Fruit fly (Drosophila melanogaster) whole organism, embryonic: ENCODE results near the gene Syp.

Source experiments
- Ada2b ChIP-seq: fragments of 200-800 bp; sonication (Bioruptor generic); IDR thresholded peaks from 2 replicates; pipeline ENCODE4 v1.3.6; 2022; ENCODE audit warnings: missing biosample characterization, missing genetic modification characterization
- Atf3 ChIP-seq: fragments of 200-800 bp; sonication (Bioruptor generic); optimal IDR thresholded peaks from 3 replicates; lab custom pipeline; 2016; ENCODE audit warnings: missing biosample characterization, missing genetic modification characterization
- B-H1 ChIP-seq: fragments of 200-800 bp; sonication (Bioruptor generic); IDR thresholded peaks from 3 replicates; pipeline ENCODE4 v1.3.6; 2022; ENCODE audit warnings: missing biosample characterization, missing genetic modification characterization
- CG1024 ChIP-seq: fragments of 200-800 bp; sonication (Bioruptor generic); IDR thresholded peaks from 2 replicates; pipeline ENCODE4 v1.3.6; 2022; ENCODE audit warnings: missing biosample characterization, missing genetic modification characterization
- CG10543 ChIP-seq: fragments of 200-800 bp; sonication (Bioruptor generic); optimal IDR thresholded peaks from 3 replicates; lab custom pipeline; 2017; ENCODE audit warnings: missing biosample characterization, mild to moderate bottlenecking, missing genetic modification characterization, moderate library complexity
- CG10565 ChIP-seq: fragments of 200-800 bp; sonication (Bioruptor generic); optimal IDR thresholded peaks from 3 replicates; lab custom pipeline; 2016; ENCODE audit warnings: missing biosample characterization, mild to moderate bottlenecking, missing genetic modification characterization
- CG12236 ChIP-seq: fragments of 200-800 bp; sonication (Bioruptor generic); optimal IDR thresholded peaks from 2 replicates; lab custom pipeline; 2016; ENCODE audit warnings: missing biosample characterization, missing genetic modification characterization
- CG1233 ChIP-seq: fragments of 200-800 bp; sonication (Bioruptor generic); optimal IDR thresholded peaks from 4 replicates; lab custom pipeline; 2018; ENCODE audit warnings: missing biosample characterization, mild to moderate bottlenecking, missing genetic modification characterization
- CG17359 ChIP-seq: fragments of 200-800 bp; sonication (Bioruptor generic); optimal IDR thresholded peaks from 3 replicates; lab custom pipeline; 2018; ENCODE audit warnings: missing biosample characterization, mild to moderate bottlenecking, missing genetic modification characterization, moderate library complexity
- CG17829 ChIP-seq: fragments of 200-800 bp; optimal IDR thresholded peaks from 2 replicates; lab custom pipeline; 2019; ENCODE audit warnings: missing biosample characterization, mild to moderate bottlenecking, missing genetic modification characterization, moderate library complexity
- CG18764 ChIP-seq: fragments of 200-800 bp; sonication (Bioruptor generic); optimal IDR thresholded peaks from 3 replicates; lab custom pipeline; 2016; ENCODE audit warnings: missing biosample characterization, missing genetic modification characterization
- CG3281 ChIP-seq: fragments of 200-800 bp; sonication (Bioruptor generic); optimal IDR thresholded peaks from 3 replicates; lab custom pipeline; 2017; ENCODE audit warnings: missing biosample characterization, mild to moderate bottlenecking, missing genetic modification characterization
- CG3838 ChIP-seq: fragments of 200-800 bp; sonication (Bioruptor generic); optimal IDR thresholded peaks from 3 replicates; lab custom pipeline; 2016; ENCODE audit warnings: missing biosample characterization, missing genetic modification characterization
- CG4360 ChIP-seq: fragments of 200-800 bp; sonication (Bioruptor generic); IDR thresholded peaks from 2 replicates; pipeline ENCODE4 v1.3.6; 2022; ENCODE audit warnings: missing biosample characterization, missing genetic modification characterization
- CG4617 ChIP-seq: fragments of 200-800 bp; sonication (Bioruptor generic); optimal IDR thresholded peaks from 3 replicates; lab custom pipeline; 2016; ENCODE audit warnings: missing biosample characterization, missing genetic modification characterization, borderline replicate concordance
- CG7839 ChIP-seq: fragments of 200-800 bp; sonication (Bioruptor generic); optimal IDR thresholded peaks from 3 replicates; lab custom pipeline; 2018; ENCODE audit warnings: missing biosample characterization, mild to moderate bottlenecking, missing genetic modification characterization, moderate library complexity
- CG8359 ChIP-seq: fragments of 200-800 bp; sonication (Bioruptor generic); optimal IDR thresholded peaks from 2 replicates; lab custom pipeline; 2017; ENCODE audit warnings: missing biosample characterization, mild to moderate bottlenecking, missing genetic modification characterization, borderline replicate concordance
- CG9609 ChIP-seq: fragments of 200-800 bp; sonication (Bioruptor generic); optimal IDR thresholded peaks from 3 replicates; lab custom pipeline; 2016; ENCODE audit warnings: missing biosample characterization, missing genetic modification characterization
- CrebB ChIP-seq: fragments of 200-800 bp; sonication (Bioruptor generic); optimal IDR thresholded peaks from 3 replicates; lab custom pipeline; 2018; ENCODE audit warnings: missing biosample characterization, mild to moderate bottlenecking, missing genetic modification characterization
- D19A ChIP-seq: fragments of 200-800 bp; optimal IDR thresholded peaks from 3 replicates; lab custom pipeline; 2019; ENCODE audit warnings: missing biosample characterization, mild to moderate bottlenecking, missing genetic modification characterization, moderate library complexity
- D19B ChIP-seq: fragments of 200-800 bp; sonication (Bioruptor generic); optimal IDR thresholded peaks from 2 replicates; lab custom pipeline; 2017; ENCODE audit warnings: missing biosample characterization, mild to moderate bottlenecking, missing genetic modification characterization
- Dp ChIP-seq: fragments of 200-800 bp; sonication (Bioruptor generic); optimal IDR thresholded peaks from 2 replicates; lab custom pipeline; 2018; ENCODE audit warnings: missing biosample characterization, mild to moderate bottlenecking, missing genetic modification characterization, moderate library complexity
- Fer3 ChIP-seq: fragments of 200-800 bp; sonication (Bioruptor generic); optimal IDR thresholded peaks from 2 replicates; lab custom pipeline; 2018; ENCODE audit warnings: missing biosample characterization, mild to moderate bottlenecking, missing genetic modification characterization, moderate library complexity
- MESR4 ChIP-seq: fragments of 200-800 bp; sonication (Bioruptor generic); optimal IDR thresholded peaks from 2 replicates; lab custom pipeline; 2018; ENCODE audit warnings: missing biosample characterization, mild to moderate bottlenecking, missing genetic modification characterization, moderate library complexity
- Max ChIP-seq: fragments of 200-800 bp; sonication (Bioruptor generic); optimal IDR thresholded peaks from 2 replicates; lab custom pipeline; 2016; ENCODE audit warnings: missing biosample characterization, mild to moderate bottlenecking, missing genetic modification characterization
- Meics ChIP-seq: fragments of 200-800 bp; sonication (Bioruptor generic); optimal IDR thresholded peaks from 2 replicates; lab custom pipeline; 2017; ENCODE audit warnings: missing biosample characterization, mild to moderate bottlenecking, missing genetic modification characterization
- NK7.1 ChIP-seq: fragments of 200-800 bp; sonication (Bioruptor generic); optimal IDR thresholded peaks from 3 replicates; lab custom pipeline; 2016; ENCODE audit warnings: missing biosample characterization, missing genetic modification characterization
- Neu2 ChIP-seq: fragments of 200-800 bp; sonication (Bioruptor generic); optimal IDR thresholded peaks from 3 replicates; lab custom pipeline; 2016; ENCODE audit warnings: missing biosample characterization, missing genetic modification characterization, borderline replicate concordance
- Spps ChIP-seq: fragments of 200-800 bp; sonication (Bioruptor generic); optimal IDR thresholded peaks from 2 replicates; lab custom pipeline; 2018; ENCODE audit warnings: missing biosample characterization, mild to moderate bottlenecking, missing genetic modification characterization
- btn ChIP-seq: fragments of 200-800 bp; sonication (Bioruptor generic); optimal IDR thresholded peaks from 2 replicates; lab custom pipeline; 2016; ENCODE audit warnings: missing biosample characterization, missing genetic modification characterization
- cato ChIP-seq: fragments of 200-800 bp; sonication (Bioruptor generic); optimal IDR thresholded peaks from 2 replicates; lab custom pipeline; 2016; ENCODE audit warnings: missing biosample characterization, missing genetic modification characterization, borderline replicate concordance
- crp ChIP-seq, 2 experiments: fragments of 200-800 bp; sonication (Bioruptor generic); optimal IDR thresholded peaks; 2 replicates in 1 of 2; 3 replicates in 1 of 2; lab custom pipeline; 2017; ENCODE audit warnings: missing biosample characterization in 2 of 2, missing genetic modification characterization in 2 of 2, mild to moderate bottlenecking in 1 of 2, moderate library complexity in 1 of 2
- danr ChIP-seq: fragments of 200-800 bp; sonication (Bioruptor generic); IDR thresholded peaks from 2 replicates; pipeline ENCODE4 v1.3.6; 2022; ENCODE audit warnings: missing biosample characterization, missing genetic modification characterization
- dm ChIP-seq: fragments of 200-800 bp; sonication (Bioruptor generic); optimal IDR thresholded peaks from 3 replicates; lab custom pipeline; 2016; ENCODE audit warnings: missing biosample characterization, missing genetic modification characterization
- dmrt99B ChIP-seq: fragments of 200-800 bp; sonication (Bioruptor generic); optimal IDR thresholded peaks from 2 replicates; lab custom pipeline; 2018; ENCODE audit warnings: missing biosample characterization, mild to moderate bottlenecking, missing genetic modification characterization, moderate library complexity
- fd96Cb ChIP-seq: fragments of 200-800 bp; sonication (Bioruptor generic); optimal IDR thresholded peaks from 2 replicates; lab custom pipeline; 2018; ENCODE audit warnings: missing biosample characterization, mild to moderate bottlenecking, missing genetic modification characterization, moderate library complexity
- inv ChIP-seq: fragments of 200-800 bp; sonication (Bioruptor generic); IDR thresholded peaks from 2 replicates; pipeline ENCODE4 v1.3.6; 2022; ENCODE audit warnings: missing biosample characterization, missing genetic modification characterization; ENCODE audit not compliant: partially characterized antibody
- jigr1 ChIP-seq: fragments of 200-800 bp; sonication (Bioruptor generic); IDR thresholded peaks from 3 replicates; pipeline ENCODE4 v1.3.6; 2022; ENCODE audit warnings: missing biosample characterization, missing genetic modification characterization
- kah ChIP-seq: fragments of 200-800 bp; sonication (Bioruptor generic); optimal IDR thresholded peaks from 2 replicates; lab custom pipeline; 2018; ENCODE audit warnings: missing biosample characterization, mild to moderate bottlenecking, missing genetic modification characterization
- lov ChIP-seq, 2 experiments: fragments of 200-800 bp in 1 of 2; fragments of >200 bp in 1 of 2; sonication (Bioruptor generic) in 1 of 2; IDR thresholded peaks in 1 of 2; optimal IDR thresholded peaks in 1 of 2; 2 replicates in 1 of 2; 3 replicates in 1 of 2; pipeline versions ENCODE4 v1.3.6 to Lab custom; 2017 to 2022; ENCODE audit warnings: missing biosample characterization in 1 of 2, missing genetic modification characterization in 1 of 2
- p53 ChIP-seq: fragments of 200-800 bp; sonication (Bioruptor generic); optimal IDR thresholded peaks from 2 replicates; lab custom pipeline; 2016; ENCODE audit warnings: missing biosample characterization, missing genetic modification characterization
- pan ChIP-seq, 4 experiments: fragments of >200 bp in 3 of 4; fragments of 200-800 bp in 1 of 4; sonication (Bioruptor generic) in 1 of 4; optimal IDR thresholded peaks in 3 of 4; IDR thresholded peaks in 1 of 4; 2 replicates each; pipeline versions ENCODE4 v1.3.6 to Lab custom; 2017 to 2022; ENCODE audit warnings: missing biosample characterization in 2 of 4, missing genetic modification characterization in 2 of 4, mixed read lengths in 1 of 4
- pho ChIP-seq: fragments of 200-800 bp; sonication (Bioruptor generic); optimal IDR thresholded peaks from 2 replicates; lab custom pipeline; 2016; ENCODE audit warnings: missing biosample characterization, missing genetic modification characterization
- slbo ChIP-seq: fragments of 200-800 bp; sonication (Bioruptor generic); IDR thresholded peaks from 2 replicates; pipeline ENCODE4 v1.3.6; 2022; ENCODE audit warnings: missing biosample characterization, missing genetic modification characterization
- so ChIP-seq: fragments of 200-800 bp; sonication (Bioruptor generic); IDR thresholded peaks from 3 replicates; pipeline ENCODE4 v1.3.6; 2022; ENCODE audit warnings: missing biosample characterization, missing genetic modification characterization
- tin ChIP-seq: fragments of 200-800 bp; sonication (Bioruptor generic); optimal IDR thresholded peaks from 3 replicates; lab custom pipeline; 2016; ENCODE audit warnings: missing biosample characterization, missing genetic modification characterization
- toy ChIP-seq: fragments of 200-800 bp; sonication (Bioruptor generic); IDR thresholded peaks from 2 replicates; pipeline ENCODE4 v1.3.6; 2022; ENCODE audit warnings: missing biosample characterization, missing genetic modification characterization
- usp ChIP-seq: fragments of >200 bp; optimal IDR thresholded peaks from 2 replicates; lab custom pipeline; 2017; ENCODE audit warnings: missing biosample characterization, missing genetic modification characterization
- wek ChIP-seq: fragments of 200-800 bp; sonication (Bioruptor generic); optimal IDR thresholded peaks from 3 replicates; lab custom pipeline; 2018; ENCODE audit warnings: missing biosample characterization, mild to moderate bottlenecking, missing genetic modification characterization, moderate library complexity

The Syp gene

dm6 chr3R:20830153-20830695 lies 73.7 kb downstream of the Syp start, which contains the start of gene Adss (continued):
- peak; percentile 54 for TF ChIP-seq slbo
- TF ChIP-seq Fer3 (tag; lab: Kevin White, UChicago) = peak; percentile 22
- peak; percentile 22 for TF ChIP-seq Dp
- no peak for TF ChIP-seq tin (GFP tag; lab: Kevin White, UChicago)
- no peak for TF ChIP-seq fd96Cb (tag; lab: Kevin White, UChicago)
- TF ChIP-seq so (GFP tag; lab: Robert Waterston, UW) = no peak; the same call in 2 of the 3 replicates
- no peak for TF ChIP-seq toy (GFP tag; lab: Robert Waterston, UW)
- no peak for TF ChIP-seq usp (GFP tag; lab: Kevin White, UChicago)
- no peak for TF ChIP-seq D19B (GFP tag; lab: Kevin White, UChicago)
- no peak; the same call in 2 of the 3 replicates for TF ChIP-seq B-H1 (GFP tag; lab: Robert Waterston, UW)
- peak; percentile 15 for TF ChIP-seq Meics (GFP tag; lab: Kevin White, UChicago)
- TF ChIP-seq CG18764 = no peak
- TF ChIP-seq CG17829 (tag; lab: Kevin White, UChicago) = peak; percentile 3
- TF ChIP-seq CG3838 (GFP tag; lab: Kevin White, UChicago) = no peak
- TF ChIP-seq inv (GFP tag; lab: Robert Waterston, UW) = peak; percentile 11; the same call in 1 of the 2 replicates
- peak; percentile 10 for TF ChIP-seq pho (GFP tag; lab: Kevin White, UChicago)
- peak; percentile 13 for TF ChIP-seq wek (GFP tag; lab: Kevin White, UChicago)
- TF ChIP-seq CG9609 (GFP tag; lab: Kevin White, UChicago) = no peak
- TF ChIP-seq CG7839 = no peak
- no peak for TF ChIP-seq Ada2b (GFP tag; lab: Robert Waterston, UW)
- no peak for TF ChIP-seq jigr1 (GFP tag; lab: Robert Waterston, UW)
- TF ChIP-seq p53 (GFP tag; lab: Kevin White, UChicago) = no peak
- peak in 1 of 2 experiments; percentile 64 for TF ChIP-seq crp (GFP tag; optimal IDR thresholded peaks at IDR 0.05; lab: Kevin White, UChicago)
- TF ChIP-seq CG10543 (GFP tag; lab: Kevin White, UChicago) = peak; percentile 29
- peak; percentile 71 for TF ChIP-seq MESR4 (GFP tag; lab: Kevin White, UChicago)
- TF ChIP-seq Max = peak; percentile 9
- TF ChIP-seq lov (optimal IDR thresholded peaks at IDR 0.05; lab: Kevin White, UChicago) = no peak
- TF ChIP-seq lov (GFP tag; IDR thresholded peaks at IDR 0.05; lab: Robert Waterston, UW) = peak; percentile 61; the same call in 2 of the 3 replicates
- TF ChIP-seq CG12236 = no peak
- peak; percentile 75 for TF ChIP-seq dm (GFP tag; lab: Kevin White, UChicago)
- no peak for TF ChIP-seq D19A (tag; lab: Kevin White, UChicago)
- no peak for TF ChIP-seq danr (GFP tag; lab: Robert Waterston, UW)
- TF ChIP-seq Neu2 (GFP tag; lab: Kevin White, UChicago) = no peak
- no peak for TF ChIP-seq pan (optimal IDR thresholded peaks at IDR 0.05; lab: Kevin White, UChicago)
- peak in 1 of 2 experiments; percentile 35 for TF ChIP-seq pan (GFP tag; optimal IDR thresholded peaks at IDR 0.05 in 1 of 2, IDR thresholded peaks at IDR 0.05 in 1 of 2)
- no peak for TF ChIP-seq CG1233
- TF ChIP-seq kah (GFP tag; lab: Kevin White, UChicago) = peak; percentile 19
- TF ChIP-seq CG4617 (GFP tag; lab: Kevin White, UChicago) = peak; percentile 21
- peak; percentile 25; the same call in 1 of the 2 replicates for TF ChIP-seq CG4360 (GFP tag; lab: Robert Waterston, UW)
- peak; percentile 3 for TF ChIP-seq CG8359 (GFP tag; lab: Kevin White, UChicago)
- no peak for TF ChIP-seq CrebB (tag; lab: Kevin White, UChicago)
- peak; percentile 44; the same call in 1 of the 2 replicates for TF ChIP-seq CG1024 (GFP tag; lab: Robert Waterston, UW)
- TF ChIP-seq btn (GFP tag; lab: Kevin White, UChicago) = no peak
- TF ChIP-seq NK7.1 (GFP tag; lab: Kevin White, UChicago) = no peak
- TF ChIP-seq Atf3 (GFP tag; lab: Kevin White, UChicago) = no peak
- peak; percentile 25 for TF ChIP-seq CG17359 (tag; lab: Kevin White, UChicago)
- no peak for TF ChIP-seq CG10565 (GFP tag; lab: Kevin White, UChicago)
- no peak for TF ChIP-seq Spps (tag; lab: Kevin White, UChicago)
- TF ChIP-seq dmrt99B (tag; lab: Kevin White, UChicago) = no peak
- peak; percentile 29 for TF ChIP-seq CG3281 (GFP tag; lab: Kevin White, UChicago)
- TF ChIP-seq cato (GFP tag; lab: Kevin White, UChicago) = no peak
